Fruit fly (Drosophila melanogaster): ENCODE measurements around the gene CtsF.

DNA sequence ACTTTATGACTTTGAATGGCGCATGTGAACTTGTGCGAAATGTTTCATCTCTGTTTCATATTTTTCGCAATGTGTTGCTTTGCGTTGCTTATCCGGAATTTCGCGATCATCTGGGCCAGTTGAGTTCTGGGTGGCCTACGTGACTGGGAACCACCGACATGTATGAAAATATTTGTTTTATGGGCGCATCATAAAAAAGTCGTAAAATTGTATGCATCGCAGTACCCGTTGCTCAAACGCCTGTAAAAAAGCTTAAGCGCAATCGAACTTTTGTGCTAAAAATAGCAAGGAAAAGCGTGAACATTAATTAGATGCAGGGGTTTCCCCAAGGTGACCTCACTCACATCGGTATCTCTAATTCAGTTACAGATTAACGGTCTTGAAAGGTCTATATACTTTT, 14.7 kb upstream of the CtsF start:
- TF ChIP-seq CG8478 (optimal IDR thresholded peaks at IDR 0.05): no peak
- TF ChIP-seq CTCF (optimal IDR thresholded peaks at IDR 0.05): no peak
